Fruit fly (Drosophila melanogaster) whole organism, embryonic: ENCODE data around the gene CG31638.
A peak's percentile ranks its signal among the peaks of the same experiment; 100 is the strongest.

Source experiments
- B-H2 ChIP-seq: fragments of 200-800 bp; sonication (Bioruptor generic); optimal IDR thresholded peaks from 2 replicates; lab custom pipeline; 2018; ENCODE audit warnings: missing biosample characterization, mild to moderate bottlenecking, missing genetic modification characterization
- CG1024 ChIP-seq: fragments of 200-800 bp; sonication (Bioruptor generic); IDR thresholded peaks from 2 replicates; pipeline ENCODE4 v1.3.6; 2022; ENCODE audit warnings: missing biosample characterization, missing genetic modification characterization
- CG11456 ChIP-seq: fragments of 200-800 bp; sonication (Bioruptor generic); IDR thresholded peaks from 3 replicates; pipeline ENCODE4 v1.3.6; 2022; ENCODE audit warnings: missing biosample characterization, missing genetic modification characterization
- CG1233 ChIP-seq: fragments of 200-800 bp; sonication (Bioruptor generic); optimal IDR thresholded peaks from 4 replicates; lab custom pipeline; 2018; ENCODE audit warnings: missing biosample characterization, mild to moderate bottlenecking, missing genetic modification characterization
- CG12659 ChIP-seq: fragments of 200-800 bp; sonication (Bioruptor generic); optimal IDR thresholded peaks from 3 replicates; lab custom pipeline; 2017; ENCODE audit warnings: mild to moderate bottlenecking, missing biosample characterization, missing genetic modification reagents, missing genetic modification characterization
- CG13624 ChIP-seq: fragments of 200-800 bp; sonication (Bioruptor generic); optimal IDR thresholded peaks from 2 replicates; lab custom pipeline; 2016; ENCODE audit warnings: missing biosample characterization, missing genetic modification characterization
- CG15011 ChIP-seq: fragments of 200-800 bp; sonication (Bioruptor generic); optimal IDR thresholded peaks from 3 replicates; lab custom pipeline; 2018; ENCODE audit warnings: missing biosample characterization, mild to moderate bottlenecking, missing genetic modification characterization
- CG15073 ChIP-seq: fragments of 200-800 bp; sonication (Bioruptor generic); optimal IDR thresholded peaks from 2 replicates; lab custom pipeline; 2016; ENCODE audit warnings: missing biosample characterization, missing genetic modification characterization
- CG17328 ChIP-seq: fragments of 200-800 bp; sonication (Bioruptor generic); IDR thresholded peaks from 2 replicates; pipeline ENCODE4 v1.3.6; 2022; ENCODE audit warnings: missing biosample characterization, missing genetic modification characterization
- CG17385 ChIP-seq: fragments of 200-800 bp; sonication (Bioruptor generic); optimal IDR thresholded peaks from 3 replicates; lab custom pipeline; 2018; ENCODE audit warnings: missing biosample characterization, mild to moderate bottlenecking, missing genetic modification characterization
- CG18476 ChIP-seq: fragments of 200-800 bp; sonication (Bioruptor generic); optimal IDR thresholded peaks from 2 replicates; lab custom pipeline; 2016; ENCODE audit warnings: missing biosample characterization, mild to moderate bottlenecking, missing genetic modification characterization
- CG18599 ChIP-seq: fragments of 200-800 bp; sonication (Bioruptor generic); optimal IDR thresholded peaks from 3 replicates; lab custom pipeline; 2017; ENCODE audit warnings: missing biosample characterization, missing genetic modification characterization, mild to moderate bottlenecking, moderate library complexity, missing genetic modification reagents
- CG18764 ChIP-seq: fragments of 200-800 bp; sonication (Bioruptor generic); optimal IDR thresholded peaks from 3 replicates; lab custom pipeline; 2016; ENCODE audit warnings: missing biosample characterization, missing genetic modification characterization
- CG30020 ChIP-seq: fragments of 200-800 bp; optimal IDR thresholded peaks from 2 replicates; lab custom pipeline; 2019; ENCODE audit warnings: missing biosample characterization, mild to moderate bottlenecking, missing genetic modification characterization, moderate library complexity
- CG30403 ChIP-seq: fragments of 200-800 bp; sonication (Bioruptor generic); optimal IDR thresholded peaks from 3 replicates; lab custom pipeline; 2016; ENCODE audit warnings: missing biosample characterization, missing genetic modification characterization
- CG3726 ChIP-seq: fragments of 200-800 bp; sonication (Bioruptor generic); IDR thresholded peaks from 3 replicates; pipeline ENCODE4, ENCODE4 v1.3.6; 2022; ENCODE audit warnings: missing biosample characterization, missing genetic modification characterization
- CG6272 ChIP-seq: fragments of 200-800 bp; sonication (Bioruptor generic); IDR thresholded peaks from 2 replicates; pipeline ENCODE4 v1.3.6; 2022; ENCODE audit warnings: missing biosample characterization, missing genetic modification characterization
- CG7357 ChIP-seq: fragments of 200-800 bp; sonication (Bioruptor generic); IDR thresholded peaks from 3 replicates; pipeline ENCODE4 v1.3.6; 2022; ENCODE audit warnings: missing biosample characterization, missing genetic modification characterization
- CG7987 ChIP-seq: fragments of 200-800 bp; sonication (Bioruptor generic); optimal IDR thresholded peaks from 2 replicates; lab custom pipeline; 2018; ENCODE audit warnings: missing biosample characterization, mild to moderate bottlenecking, missing genetic modification characterization, moderate library complexity
- CG8924 ChIP-seq: fragments of 200-800 bp; optimal IDR thresholded peaks from 3 replicates; lab custom pipeline; 2019; ENCODE audit warnings: missing biosample characterization, mild to moderate bottlenecking, missing genetic modification characterization, moderate library complexity
- CG9727 ChIP-seq: fragments of 200-800 bp; sonication (Bioruptor generic); optimal IDR thresholded peaks from 3 replicates; lab custom pipeline; 2017; ENCODE audit warnings: missing biosample characterization, mild to moderate bottlenecking, missing genetic modification characterization
- CG9817 ChIP-seq: fragments of 200-800 bp; sonication (Bioruptor generic); optimal IDR thresholded peaks from 2 replicates; lab custom pipeline; 2018; ENCODE audit warnings: missing biosample characterization, mild to moderate bottlenecking, missing genetic modification characterization, moderate library complexity
- CrebB ChIP-seq: fragments of 200-800 bp; sonication (Bioruptor generic); optimal IDR thresholded peaks from 3 replicates; lab custom pipeline; 2018; ENCODE audit warnings: missing biosample characterization, mild to moderate bottlenecking, missing genetic modification characterization
- D19A ChIP-seq: fragments of 200-800 bp; optimal IDR thresholded peaks from 3 replicates; lab custom pipeline; 2019; ENCODE audit warnings: missing biosample characterization, mild to moderate bottlenecking, missing genetic modification characterization, moderate library complexity
- Dip3 ChIP-seq: fragments of 200-800 bp; sonication (Bioruptor generic); optimal IDR thresholded peaks from 3 replicates; lab custom pipeline; 2016; ENCODE audit warnings: missing biosample characterization, missing genetic modification characterization
- Ets97D ChIP-seq: fragments of 200-800 bp; sonication (Bioruptor generic); optimal IDR thresholded peaks from 3 replicates; lab custom pipeline; 2016; ENCODE audit warnings: missing biosample characterization, missing genetic modification characterization
- HLHmδ ChIP-seq: fragments of 200-800 bp; sonication (Bioruptor generic); optimal IDR thresholded peaks from 2 replicates; lab custom pipeline; 2018; ENCODE audit warnings: missing biosample characterization, mild to moderate bottlenecking, missing genetic modification characterization, moderate library complexity
- Med ChIP-seq: fragments of 200-800 bp; sonication (Bioruptor generic); peaks from one replicate; lab custom pipeline; 2016; ENCODE audit warnings: missing biosample characterization, missing genetic modification characterization, mild to moderate bottlenecking, inconsistent platforms, moderate library complexity
- Nf-YA ChIP-seq: fragments of 200-800 bp; sonication (Bioruptor generic); IDR thresholded peaks from 2 replicates; pipeline ENCODE4 v1.3.6; 2022; ENCODE audit warnings: missing biosample characterization, missing genetic modification characterization
- Oli ChIP-seq: fragments of 200-800 bp; sonication (Bioruptor generic); optimal IDR thresholded peaks from 2 replicates; lab custom pipeline; 2018; ENCODE audit warnings: missing biosample characterization, mild to moderate bottlenecking, missing genetic modification characterization, moderate library complexity
- Sry-δ ChIP-seq: fragments of 200-800 bp; sonication (Bioruptor generic); optimal IDR thresholded peaks from 2 replicates; lab custom pipeline; 2016; ENCODE audit warnings: missing biosample characterization, missing genetic modification characterization
- ase ChIP-seq: fragments of 200-800 bp; sonication (Bioruptor generic); IDR thresholded peaks from 3 replicates; pipeline ENCODE4 v1.3.6; 2022; ENCODE audit warnings: missing biosample characterization, missing genetic modification characterization
- ato ChIP-seq: fragments of 200-800 bp; sonication (Bioruptor generic); IDR thresholded peaks from 2 replicates; pipeline ENCODE4 v1.3.6; 2022; ENCODE audit warnings: missing biosample characterization, missing genetic modification characterization; ENCODE audit not compliant: partially characterized antibody
- chinmo ChIP-seq: fragments of 200-800 bp; sonication (Bioruptor generic); IDR thresholded peaks from 4 replicates; pipeline ENCODE4 v1.3.6; 2022; ENCODE audit warnings: missing biosample characterization, missing genetic modification characterization; ENCODE audit not compliant: partially characterized antibody
- ewg ChIP-seq: fragments of 200-800 bp; sonication (Bioruptor generic); optimal IDR thresholded peaks from 3 replicates; lab custom pipeline; 2017; ENCODE audit warnings: mild to moderate bottlenecking, missing biosample characterization, missing genetic modification reagents, missing genetic modification characterization
- exex ChIP-seq: fragments of 200-800 bp; sonication (Bioruptor generic); optimal IDR thresholded peaks from 4 replicates; lab custom pipeline; 2018; ENCODE audit warnings: missing biosample characterization, mild to moderate bottlenecking, missing genetic modification characterization, moderate library complexity
- gcm ChIP-seq: fragments of 200-800 bp; sonication (Bioruptor generic); optimal IDR thresholded peaks from 2 replicates; lab custom pipeline; 2019; ENCODE audit warnings: missing biosample characterization, mild to moderate bottlenecking, missing genetic modification characterization, moderate library complexity
- hb ChIP-seq: fragments of 200-800 bp; sonication (Bioruptor generic); IDR thresholded peaks from 3 replicates; pipeline ENCODE4 v1.3.6; 2022; ENCODE audit warnings: missing biosample characterization, missing genetic modification characterization; ENCODE audit not compliant: partially characterized antibody
- lilli ChIP-seq: fragments of 200-800 bp; sonication (Bioruptor generic); optimal IDR thresholded peaks from 3 replicates; lab custom pipeline; 2016; ENCODE audit warnings: missing biosample characterization, missing genetic modification characterization
- lmd ChIP-seq: fragments of 200-800 bp; sonication (Bioruptor generic); IDR thresholded peaks from 2 replicates; pipeline ENCODE4 v1.3.6; 2022; ENCODE audit warnings: missing biosample characterization, missing genetic modification characterization
- mam ChIP-seq: fragments of 200-800 bp; sonication (Bioruptor generic); optimal IDR thresholded peaks from 3 replicates; lab custom pipeline; 2016; ENCODE audit warnings: missing biosample characterization, missing genetic modification characterization
- mirr ChIP-seq: fragments of 200-800 bp; sonication (Bioruptor generic); optimal IDR thresholded peaks from 3 replicates; lab custom pipeline; 2018; ENCODE audit warnings: missing biosample characterization, mild to moderate bottlenecking, missing genetic modification characterization
- sc ChIP-seq, 3 experiments: fragments of >200 bp in 2 of 3; fragments of 200-800 bp in 1 of 3; sonication (Bioruptor generic) in 1 of 3; optimal IDR thresholded peaks; 2 replicates in 2 of 3; 3 replicates in 1 of 3; lab custom pipeline; 2017; ENCODE audit warnings: mild to moderate bottlenecking in 1 of 3, missing biosample characterization in 1 of 3, missing genetic modification characterization in 1 of 3, missing genetic modification reagents in 1 of 3
- schlank ChIP-seq: fragments of 200-800 bp; sonication (Bioruptor generic); optimal IDR thresholded peaks from 2 replicates; lab custom pipeline; 2018; ENCODE audit warnings: missing biosample characterization, mild to moderate bottlenecking, missing genetic modification characterization
- tll ChIP-seq, 2 experiments: fragments of 200-800 bp in 1 of 2; fragments of >200 bp in 1 of 2; sonication (Bioruptor generic) in 1 of 2; optimal IDR thresholded peaks; 2 replicates each; lab custom pipeline; 2017 to 2019; ENCODE audit warnings: missing biosample characterization in 2 of 2, missing genetic modification characterization in 2 of 2, mild to moderate bottlenecking in 1 of 2, moderate library complexity in 1 of 2
- unpg ChIP-seq: fragments of 200-800 bp; sonication (Bioruptor generic); optimal IDR thresholded peaks from 3 replicates; lab custom pipeline; 2018; ENCODE audit warnings: missing biosample characterization, mild to moderate bottlenecking, missing genetic modification characterization, moderate library complexity
- vnd ChIP-seq: fragments of 200-800 bp; sonication (Bioruptor generic); IDR thresholded peaks from 3 replicates; pipeline ENCODE4 v1.3.6; 2022; ENCODE audit warnings: missing biosample characterization, missing genetic modification characterization; ENCODE audit not compliant: partially characterized antibody

Gene CG31638

DNA sequence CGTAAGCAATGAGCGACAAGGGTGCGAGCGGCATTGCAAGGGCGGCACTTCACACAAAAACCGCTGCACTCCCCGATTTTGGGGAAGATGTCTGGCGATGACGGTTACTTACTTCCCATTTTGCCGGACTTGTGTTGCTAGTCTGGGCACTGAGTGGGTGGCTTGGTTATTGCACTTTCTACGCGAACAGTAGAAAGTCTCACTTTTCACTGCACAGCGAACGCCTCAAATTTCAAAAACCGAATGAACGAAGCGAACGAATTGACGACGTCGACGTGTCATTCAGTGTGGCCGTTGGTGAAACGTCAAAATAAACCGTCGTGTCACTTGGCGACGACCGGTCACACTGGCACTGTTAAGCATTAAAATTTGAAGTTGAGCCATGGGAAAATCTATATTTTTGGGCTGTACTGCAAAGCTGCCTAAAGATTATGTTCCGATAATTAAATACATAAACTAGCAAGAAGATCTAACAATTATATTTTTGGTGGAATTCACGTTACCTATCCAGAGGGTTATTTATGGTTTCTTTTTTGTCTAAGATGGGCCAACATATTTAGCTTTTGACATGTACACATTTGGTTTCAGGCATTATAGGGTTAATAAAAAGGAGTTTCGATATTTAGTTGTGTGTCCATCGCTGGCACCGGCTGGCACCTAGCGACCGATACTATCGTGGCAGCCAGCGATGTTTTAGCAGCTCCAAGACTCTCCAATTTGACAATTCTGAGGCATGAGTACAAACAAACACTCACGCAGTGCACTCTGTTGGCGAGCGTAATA is 10.5 kb upstream of the CG31638 start, which contains the start of the genes Sec61alpha and Daxx (continued):
- peak; percentile 93 for TF ChIP-seq Ets97D (GFP tag; lab: Kevin White, UChicago)
- peak; percentile 67; the same call in 2 of the 3 replicates for TF ChIP-seq CG7357
- TF ChIP-seq ewg = peak; percentile 63
- peak; percentile 100 for TF ChIP-seq hb
- TF ChIP-seq mam = peak; percentile 95
- peak; percentile 76 for TF ChIP-seq CG8924 (tag; lab: Kevin White, UChicago)
- peak; percentile 85 for TF ChIP-seq CG12659
- peak; percentile 30 for TF ChIP-seq CG15073 (GFP tag; lab: Kevin White, UChicago)
- peak; percentile 89 for TF ChIP-seq CG11456 (GFP tag; lab: Robert Waterston, UW)
- TF ChIP-seq B-H2 (GFP tag; lab: Kevin White, UChicago) = peak; percentile 78
- TF ChIP-seq Dip3 (GFP tag; lab: Kevin White, UChicago) = peak; percentile 93
- TF ChIP-seq CG30403 (GFP tag; lab: Kevin White, UChicago) = peak; percentile 93
- TF ChIP-seq CrebB (tag; lab: Kevin White, UChicago) = peak; percentile 63
- peak; percentile 77 for TF ChIP-seq CG18476 (GFP tag; lab: Kevin White, UChicago)
- peak; percentile 56 for TF ChIP-seq exex (tag; lab: Kevin White, UChicago)
- peak; percentile 98 for TF ChIP-seq Med (GFP tag; lab: Kevin White, UChicago)
- peak; percentile 99 for TF ChIP-seq chinmo
- peak; percentile 68 for TF ChIP-seq CG15011
- peak; percentile 94 for TF ChIP-seq lilli (GFP tag; lab: Kevin White, UChicago)
- peak; percentile 4 to 69 for TF ChIP-seq tll (GFP tag; optimal IDR thresholded peaks at IDR 0.05; lab: Kevin White, UChicago)
- peak; percentile 100 for TF ChIP-seq ato (GFP tag; lab: Robert Waterston, UW)
- peak; percentile 86 for TF ChIP-seq CG18599
- peak; percentile 14 for TF ChIP-seq CG7987 (GFP tag; lab: Kevin White, UChicago)
- peak; percentile 68 for TF ChIP-seq CG1024 (GFP tag; lab: Robert Waterston, UW)
- peak; percentile 89 for TF ChIP-seq CG6272
- no peak for TF ChIP-seq sc (optimal IDR thresholded peaks at IDR 0.05; lab: Kevin White, UChicago)
- peak; percentile 57 for TF ChIP-seq sc (GFP tag; optimal IDR thresholded peaks at IDR 0.05; lab: Kevin White, UChicago)
- TF ChIP-seq CG17385 = peak; percentile 58
- peak; percentile 74 for TF ChIP-seq CG30020 (tag; lab: Kevin White, UChicago)
- peak; percentile 61 for TF ChIP-seq CG1233 (GFP tag; lab: Kevin White, UChicago)
- TF ChIP-seq schlank (tag; lab: Kevin White, UChicago) = peak; percentile 40
- TF ChIP-seq HLHmδ (GFP tag; lab: Kevin White, UChicago) = peak; percentile 79
- peak; percentile 100 for TF ChIP-seq vnd
- peak; percentile 68; the same call in 1 of the 2 replicates for TF ChIP-seq Nf-YA (GFP tag; lab: Robert Waterston, UW)
- TF ChIP-seq CG17328 = peak; percentile 63
- peak; percentile 36 for TF ChIP-seq mirr (GFP tag; lab: Kevin White, UChicago)
- TF ChIP-seq Sry-δ = peak; percentile 100
- TF ChIP-seq CG13624 (GFP tag; lab: Kevin White, UChicago) = peak; percentile 91
- peak; percentile 78 for TF ChIP-seq Oli (tag; lab: Kevin White, UChicago)
- peak; percentile 74; the same call in 2 of the 3 replicates for TF ChIP-seq CG3726 (GFP tag; lab: Robert Waterston, UW)
- peak; percentile 63 for TF ChIP-seq D19A (tag; lab: Kevin White, UChicago)
- peak; percentile 77 for TF ChIP-seq ase (GFP tag; lab: Robert Waterston, UW)
- TF ChIP-seq lmd (GFP tag; lab: Robert Waterston, UW) = peak; percentile 87
- peak; percentile 88 for TF ChIP-seq CG9817 (tag; lab: Kevin White, UChicago)
- peak; percentile 65 for TF ChIP-seq gcm (GFP tag; lab: Kevin White, UChicago)
- TF ChIP-seq CG18764 (GFP tag; lab: Kevin White, UChicago) = peak; percentile 70
- peak; percentile 78 for TF ChIP-seq CG9727 (GFP tag; lab: Kevin White, UChicago)
- TF ChIP-seq unpg (GFP tag; lab: Kevin White, UChicago) = peak; percentile 85
